Worm (Caenorhabditis elegans) whole organism, L4 larva: ENCODE data around the gene set-5.
A peak's percentile ranks its signal among the peaks of the same experiment; 100 is the strongest.

ENCODE experiments used
- F10B5.3 ChIP-seq: sonication (generic microtip); optimal IDR thresholded peaks from 2 replicates; lab custom pipeline; 2016; ENCODE audit warnings: mild to moderate bottlenecking, missing genetic modification characterization, missing compliant biosample characterization
- F49E8.2 ChIP-seq: sonication (generic microtip); optimal IDR thresholded peaks from 2 replicates; lab custom pipeline; 2016; ENCODE audit warnings: missing compliant biosample characterization, mild to moderate bottlenecking, missing genetic modification characterization, borderline replicate concordance
- T20F7.1 ChIP-seq: fragments of 200-800 bp; sonication (Bioruptor generic); optimal IDR thresholded peaks from 2 replicates; lab custom pipeline; 2018; ENCODE audit warnings: mild to moderate bottlenecking, missing genetic modification characterization, missing compliant biosample characterization
- T26A8.4 ChIP-seq: fragments of 200-800 bp; sonication (Bioruptor generic); IDR thresholded peaks from 2 replicates; pipeline ENCODE4 v1.3.6; 2022; ENCODE audit warnings: missing genetic modification characterization, missing compliant biosample characterization
- Y105C5A.15 ChIP-seq: fragments of 200-800 bp; sonication (Bioruptor generic); IDR thresholded peaks from 2 replicates; pipeline ENCODE4 v1.3.6; 2022; ENCODE audit warnings: missing genetic modification characterization, missing compliant biosample characterization
- Y5F2A.4 ChIP-seq: fragments of 200-800 bp; sonication (Bioruptor generic); optimal IDR thresholded peaks from 2 replicates; lab custom pipeline; 2018; ENCODE audit warnings: mild to moderate bottlenecking, missing genetic modification characterization, missing compliant biosample characterization
- aha-1 ChIP-seq: fragments of 150-350 bp; peaks from one replicate; lab custom pipeline; 2014; ENCODE audit warnings: missing biosample characterization, missing genetic modification characterization
- ceh-20 ChIP-seq: fragments of 200-800 bp; sonication (Bioruptor generic); IDR thresholded peaks from 2 replicates; pipeline ENCODE4 v1.3.6; 2022; ENCODE audit warnings: missing genetic modification reagents, missing genetic modification characterization, missing compliant biosample characterization
- ceh-44 ChIP-seq: fragments of 200-800 bp; sonication (Bioruptor generic); IDR thresholded peaks from 2 replicates; pipeline ENCODE4 v1.3.6; 2022; ENCODE audit warnings: missing genetic modification reagents, missing genetic modification characterization, missing compliant biosample characterization
- dmd-9 ChIP-seq: fragments of 200-800 bp; sonication (Bioruptor generic); IDR thresholded peaks from 2 replicates; pipeline ENCODE4 v1.3.6; 2022; ENCODE audit warnings: missing genetic modification reagents, missing genetic modification characterization, missing compliant biosample characterization
- duxl-1 ChIP-seq: sonication (generic microtip); optimal IDR thresholded peaks from 2 replicates; lab custom pipeline; 2016; ENCODE audit warnings: mild to moderate bottlenecking, missing genetic modification characterization, moderate library complexity, missing compliant biosample characterization; ENCODE audit not compliant: poor library complexity
- fkh-10 ChIP-seq: fragments of 150-350 bp; optimal IDR thresholded peaks from 2 replicates; lab custom pipeline; 2014; ENCODE audit warnings: missing biosample characterization, missing genetic modification reagents, missing genetic modification characterization
- fos-1 ChIP-seq: fragments of 150-350 bp; optimal IDR thresholded peaks from 2 replicates; lab custom pipeline; 2014; ENCODE audit warnings: missing biosample characterization, missing genetic modification characterization
- gei-8 ChIP-seq: fragments of 200-800 bp; sonication (Bioruptor generic); optimal IDR thresholded peaks from 2 replicates; lab custom pipeline; 2018; ENCODE audit warnings: mild to moderate bottlenecking, missing genetic modification characterization, missing compliant biosample characterization
- hlh-11 ChIP-seq: fragments of 200-800 bp; sonication (Bioruptor generic); optimal IDR thresholded peaks from 2 replicates; lab custom pipeline; 2018; ENCODE audit warnings: mild to moderate bottlenecking, missing genetic modification characterization, missing compliant biosample characterization
- hlh-30 ChIP-seq: sonication (generic microtip); optimal IDR thresholded peaks from 2 replicates; lab custom pipeline; 2017; ENCODE audit warnings: antibody characterized with exemption, mild to moderate bottlenecking, missing genetic modification characterization, missing compliant biosample characterization; ENCODE audit not compliant: insufficient read depth
- hmg-1.1 ChIP-seq: fragments of 200-800 bp; sonication (Bioruptor generic); IDR thresholded peaks from 2 replicates; pipeline ENCODE4 v1.3.6; 2022; ENCODE audit warnings: missing genetic modification reagents, missing genetic modification characterization, missing compliant biosample characterization
- lin-13 ChIP-seq: fragments of 150-350 bp; optimal IDR thresholded peaks from 2 replicates; lab custom pipeline; 2014; ENCODE audit warnings: missing biosample characterization, missing genetic modification reagents, missing genetic modification characterization
- lir-3 ChIP-seq: sonication (generic microtip); optimal IDR thresholded peaks from 2 replicates; lab custom pipeline; 2016; ENCODE audit warnings: mild to moderate bottlenecking, missing genetic modification characterization, missing compliant biosample characterization
- lsy-2 ChIP-seq, 2 experiments: fragments of 150-350 bp in 1 of 2; sonication (generic microtip) in 1 of 2; optimal IDR thresholded peaks; 2 replicates each; lab custom pipeline; 2014 to 2017; ENCODE audit warnings: missing biosample characterization in 2 of 2, missing genetic modification characterization in 2 of 2
- madf-5 ChIP-seq, 2 experiments: fragments of 200-800 bp; sonication (Bioruptor generic); IDR thresholded peaks; 2 replicates each; pipeline ENCODE4 v1.3.6; 2022; ENCODE audit warnings: missing compliant biosample characterization in 2 of 2, missing genetic modification characterization in 2 of 2
- mdl-1 ChIP-seq, 2 experiments: fragments of 150-350 bp in 1 of 2; sonication (generic microtip) in 1 of 2; optimal IDR thresholded peaks; 2 replicates each; lab custom pipeline; 2014 to 2017; ENCODE audit warnings: missing biosample characterization in 2 of 2, missing genetic modification characterization in 2 of 2
- mep-1 ChIP-seq: fragments of 150-350 bp; sonication (generic microtip); optimal IDR thresholded peaks from 3 replicates; lab custom pipeline; 2014; ENCODE audit warnings: missing biosample characterization, missing genetic modification characterization
- mes-2 ChIP-seq: sonication (generic microtip); optimal IDR thresholded peaks from 2 replicates; lab custom pipeline; 2016; ENCODE audit warnings: missing genotype, mild to moderate bottlenecking, missing genetic modification characterization, missing compliant biosample characterization; ENCODE audit not compliant: poor library complexity, severe bottlenecking
- mxl-3 ChIP-seq: fragments of 200-800 bp; sonication (Bioruptor generic); optimal IDR thresholded peaks from 2 replicates; lab custom pipeline; 2018; ENCODE audit warnings: mild to moderate bottlenecking, missing genetic modification characterization, missing compliant biosample characterization
- nhr-237 ChIP-seq: sonication (generic microtip); optimal IDR thresholded peaks from 2 replicates; lab custom pipeline; 2017; ENCODE audit warnings: missing biosample characterization, missing genetic modification characterization
- nhr-25 ChIP-seq: sonication (generic microtip); optimal IDR thresholded peaks from 2 replicates; lab custom pipeline; 2017; ENCODE audit warnings: missing genetic modification characterization, mild to moderate bottlenecking, missing compliant biosample characterization, antibody characterized with exemption, moderate library complexity, borderline replicate concordance; ENCODE audit not compliant: insufficient read depth
- nhr-28 ChIP-seq: fragments of 150-350 bp; optimal IDR thresholded peaks from 2 replicates; lab custom pipeline; 2014; ENCODE audit warnings: missing biosample characterization, missing genetic modification characterization
- nhr-48 ChIP-seq: sonication (generic microtip); optimal IDR thresholded peaks from 2 replicates; lab custom pipeline; 2016; ENCODE audit warnings: mild to moderate bottlenecking, missing genetic modification characterization, missing compliant biosample characterization
- nhr-6 ChIP-seq: fragments of 150-350 bp; optimal IDR thresholded peaks from 2 replicates; lab custom pipeline; 2014; ENCODE audit warnings: missing biosample characterization, missing genetic modification characterization
- saeg-2 ChIP-seq: fragments of 200-800 bp; sonication (Bioruptor generic); IDR thresholded peaks from 2 replicates; pipeline ENCODE4 v1.3.6; 2022; ENCODE audit warnings: missing genetic modification reagents, missing genetic modification characterization, missing compliant biosample characterization
- spr-3 ChIP-seq: fragments of 200-800 bp; sonication (Bioruptor generic); optimal IDR thresholded peaks from 2 replicates; lab custom pipeline; 2018; ENCODE audit warnings: mild to moderate bottlenecking, missing genetic modification characterization, missing compliant biosample characterization
- tag-97 ChIP-seq: fragments of 200-800 bp; sonication (Bioruptor generic); IDR thresholded peaks from 2 replicates; pipeline ENCODE4 v1.3.6; 2022; ENCODE audit warnings: missing genetic modification characterization, missing compliant biosample characterization
- tra-1 ChIP-seq: fragments of 200-800 bp; sonication (Bioruptor generic); IDR thresholded peaks from 2 replicates; pipeline ENCODE4 v1.3.6; 2022; ENCODE audit warnings: missing genetic modification reagents, missing genetic modification characterization, missing compliant biosample characterization
- unc-39 ChIP-seq: sonication (generic microtip); optimal IDR thresholded peaks from 2 replicates; lab custom pipeline; 2017; ENCODE audit warnings: missing biosample characterization, missing genetic modification characterization
- zfp-2 ChIP-seq: sonication (generic microtip); optimal IDR thresholded peaks from 2 replicates; lab custom pipeline; 2016; ENCODE audit warnings: mild to moderate bottlenecking, missing genetic modification characterization, missing compliant biosample characterization

The set-5 gene

ce11 chrV:14698666-14699065, at the start of gene set-5:
Gene set-5, plus strand, starts transcription at chrV:14698966.
- TF ChIP-seq T26A8.4 (GFP tag; lab: Robert Waterston, UW) (no peak), aha-1 (tag; lab: Kevin White, UChicago) (peak; percentile 26)
- TF ChIP-seq, all 104 proteins: peak for 1

ce11 chrV:14649929-14650328, 48.8 kb upstream of the set-5 start:
- TF ChIP-seq lsy-2 (tag; optimal IDR thresholded peaks at IDR 0.05; lab: Kevin White, UChicago) (peak; percentile 11 to 47), nhr-25 (tag; lab: Kevin White, UChicago) (no peak), fkh-10 (GFP tag; lab: Kevin White, UChicago) (no peak), T20F7.1 (no peak), unc-39 (no peak), F10B5.3 (no peak), hlh-30 (tag; lab: Kevin White, UChicago) (peak; percentile 51), mes-2 (tag; lab: Kevin White, UChicago) (no peak), ceh-20 (peak; percentile 62)

- no peak for TF ChIP-seq ceh-44
Measured at ce11 chrV:14650631-14651030, 48.1 kb upstream of the set-5 start.

ce11 chrV:14655689-14656088, 43.1 kb upstream of the set-5 start:
- TF ChIP-seq spr-3 (GFP tag; lab: Kevin White, UChicago) (no peak), lin-13 (GFP tag; lab: Kevin White, UChicago) (no peak), nhr-48 (tag; lab: Kevin White, UChicago) (no peak), hlh-11 (no peak), tra-1 (GFP tag; lab: Robert Waterston, UW) (no peak), zfp-2 (tag; lab: Kevin White, UChicago) (no peak), mdl-1 (tag; optimal IDR thresholded peaks at IDR 0.05; lab: Kevin White, UChicago) (no peak), nhr-28 (tag; lab: Kevin White, UChicago) (peak; percentile 20), fos-1 (tag; lab: Kevin White, UChicago) (no peak), Y105C5A.15 (GFP tag; lab: Robert Waterston, UW) (no peak), hlh-30 (tag; lab: Kevin White, UChicago) (peak; percentile 70), gei-8 (GFP tag; lab: Kevin White, UChicago) (no peak), Y5F2A.4 (GFP tag; lab: Kevin White, UChicago) (no peak), lir-3 (no peak), nhr-25 (tag; lab: Kevin White, UChicago) (no peak)
- TF ChIP-seq, all 104 proteins: peak for 2

DNA sequence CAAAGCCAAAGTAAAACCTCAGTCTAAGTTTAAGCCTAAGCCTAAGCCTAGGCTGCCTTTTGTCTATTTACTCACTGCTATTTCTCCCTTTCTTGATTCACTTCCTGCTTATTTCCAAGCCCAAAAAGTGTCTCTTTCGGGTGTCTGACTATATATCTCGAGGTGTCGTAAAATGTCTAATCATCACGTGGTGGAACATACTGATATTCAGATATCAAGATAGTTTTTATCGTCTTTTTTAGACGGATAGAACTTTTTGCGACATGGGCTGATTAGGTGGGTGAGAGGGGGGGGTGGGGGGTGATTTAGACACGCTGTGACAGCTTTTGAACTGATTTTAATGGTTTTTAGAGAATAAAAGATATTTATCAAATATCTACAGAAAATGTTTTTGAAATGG, 41.8 kb upstream of the set-5 start:
- peak in 1 of 2 experiments; percentile 36 for TF ChIP-seq mdl-1 (tag; optimal IDR thresholded peaks at IDR 0.05; lab: Kevin White, UChicago)
- no peak for TF ChIP-seq hlh-11
- peak; percentile 62 for TF ChIP-seq hlh-30 (tag; lab: Kevin White, UChicago)
- peak; percentile 5 for TF ChIP-seq nhr-28 (tag; lab: Kevin White, UChicago)

DNA sequence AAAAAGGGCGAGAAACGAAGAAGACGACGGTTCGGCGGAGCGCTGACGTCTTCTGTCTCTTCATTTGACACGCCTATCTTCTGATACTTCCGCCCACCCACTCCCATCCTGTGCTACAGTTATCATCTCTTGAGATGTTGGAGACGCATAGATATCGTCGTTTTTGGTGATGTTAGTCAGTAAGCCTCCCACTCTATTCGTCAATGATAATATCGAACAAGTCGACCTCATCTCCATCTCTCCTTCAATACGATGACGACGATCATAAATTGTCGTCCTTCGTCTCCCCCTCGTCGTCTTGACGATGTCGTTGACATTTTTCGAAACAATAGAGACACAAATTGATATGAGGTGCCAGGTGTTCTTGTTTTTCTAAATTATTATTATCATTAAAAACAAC, 40.6 kb upstream of the set-5 start, which contains the start of gene slc-25A29:
slc-25A29 (minus strand) TSS at position 45 of the 400 bp plus-strand sequence.
- TF ChIP-seq saeg-2, result no peak
- no peak for TF ChIP-seq duxl-1 (tag; lab: Kevin White, UChicago)
- TF ChIP-seq Y105C5A.15 (GFP tag; lab: Robert Waterston, UW), result no peak
- TF ChIP-seq mep-1 (tag; lab: Kevin White, UChicago), result no peak
- TF ChIP-seq F49E8.2 (tag; lab: Kevin White, UChicago), result no peak
- no peak for TF ChIP-seq hmg-1.1
- no peak for TF ChIP-seq madf-5 (GFP tag; IDR thresholded peaks at IDR 0.05; lab: Robert Waterston, UW)
- peak; percentile 3 for TF ChIP-seq hlh-30 (tag; lab: Kevin White, UChicago)
- TF ChIP-seq nhr-6 (tag; lab: Kevin White, UChicago), result no peak
- TF ChIP-seq hlh-11, result peak; percentile 25
- TF ChIP-seq mdl-1 (tag; optimal IDR thresholded peaks at IDR 0.05; lab: Kevin White, UChicago), result peak in 1 of 2 experiments; percentile 4
- TF ChIP-seq tag-97, result no peak
- no peak for TF ChIP-seq unc-39
- no peak for TF ChIP-seq nhr-237 (tag; lab: Kevin White, UChicago)
- no peak for TF ChIP-seq ceh-20
- no peak for TF ChIP-seq dmd-9 (GFP tag; lab: Robert Waterston, UW)
- TF ChIP-seq mxl-3 (GFP tag; lab: Kevin White, UChicago), result peak; percentile 36
- peak; percentile 19 for TF ChIP-seq nhr-28 (tag; lab: Kevin White, UChicago)
